Comparison of ENCODE assay signal across 1 fruit fly cellular context in the genomic region with DNA sequence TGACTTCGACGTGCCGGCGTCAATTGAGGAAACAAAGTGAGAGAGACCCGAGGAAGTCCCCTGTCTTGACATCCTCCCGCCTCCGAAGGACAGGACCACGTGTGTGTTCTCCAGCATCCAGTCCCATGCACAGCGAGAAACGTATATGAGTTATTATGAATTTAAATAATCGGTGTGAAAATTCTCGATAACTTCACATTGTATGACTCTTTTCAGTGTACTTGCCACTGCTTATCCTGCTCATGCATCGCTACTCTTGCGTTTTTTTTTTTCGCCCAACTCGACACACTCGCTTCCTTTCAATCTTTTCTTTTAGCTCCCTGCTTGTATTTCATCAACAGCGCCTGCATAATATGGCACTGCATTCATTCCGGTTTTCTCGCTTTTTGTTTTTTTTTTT.
A peak's percentile ranks its signal among the peaks of the same experiment; 100 is the strongest.
TF ChIP-seq lines count a peak whose summit lies in the region.

No protein-coding gene starts in this region.

TF ChIP-seq in whole organism, prepupa, 60 proteins besides CTCF, POLR2A, EP300 and RAD21 (continued from another document):
- TF ChIP-seq CG7368 (GFP tag; optimal IDR thresholded peaks at IDR 0.05; lab: Kevin White, UChicago): peak; percentile 50
- TF ChIP-seq CG6792 (GFP tag; optimal IDR thresholded peaks at IDR 0.05; lab: Kevin White, UChicago): peak; percentile 71
- peak; percentile 37 for TF ChIP-seq Ets96B (tag; optimal IDR thresholded peaks at IDR 0.05; lab: Kevin White, UChicago)
- peak; percentile 52 for TF ChIP-seq acj6 (GFP tag; optimal IDR thresholded peaks at IDR 0.05; lab: Kevin White, UChicago)
- TF ChIP-seq CG31627 (GFP tag; optimal IDR thresholded peaks at IDR 0.05; lab: Kevin White, UChicago): peak; percentile 39
- peak; percentile 55 for TF ChIP-seq dsx (GFP tag; optimal IDR thresholded peaks at IDR 0.05; lab: Kevin White, UChicago; ENCODE audit: poor library complexity, severe bottlenecking)
- no peak for TF ChIP-seq dac (GFP tag; optimal IDR thresholded peaks at IDR 0.05; lab: Kevin White, UChicago)
- TF ChIP-seq CG6163 (GFP tag; IDR thresholded peaks at IDR 0.05; lab: Robert Waterston, UW): peak; percentile 58; the same call in 1 of the 3 replicates
- TF ChIP-seq CG6854 (GFP tag; optimal IDR thresholded peaks at IDR 0.05; lab: Kevin White, UChicago): no peak
- TF ChIP-seq topi (GFP tag; optimal IDR thresholded peaks at IDR 0.05; lab: Kevin White, UChicago): peak; percentile 64
- peak; percentile 64 for TF ChIP-seq Sox102F (GFP tag; optimal IDR thresholded peaks at IDR 0.05; lab: Kevin White, UChicago)
- peak; percentile 58 for TF ChIP-seq Hr39 (GFP tag; optimal IDR thresholded peaks at IDR 0.05; lab: Kevin White, UChicago)
- peak; percentile 70 for TF ChIP-seq CG3919 (GFP tag; optimal IDR thresholded peaks at IDR 0.05; lab: Kevin White, UChicago)
- no peak for TF ChIP-seq CG1621 (tag; optimal IDR thresholded peaks at IDR 0.05; lab: Kevin White, UChicago)
- no peak for TF ChIP-seq CG11294 (GFP tag; IDR thresholded peaks at IDR 0.05; lab: Robert Waterston, UW)
- peak; percentile 33 for TF ChIP-seq CG3032 (tag; optimal IDR thresholded peaks at IDR 0.05; lab: Kevin White, UChicago)
- no peak for TF ChIP-seq CG4318 (GFP tag; optimal IDR thresholded peaks at IDR 0.05; lab: Kevin White, UChicago)
- TF ChIP-seq vri (GFP tag; optimal IDR thresholded peaks at IDR 0.05; lab: Kevin White, UChicago): peak; percentile 33
- peak; percentile 49 for TF ChIP-seq CG6808 (GFP tag; optimal IDR thresholded peaks at IDR 0.05; lab: Kevin White, UChicago)
- peak; percentile 62 for TF ChIP-seq CG8632 (GFP tag; optimal IDR thresholded peaks at IDR 0.05; lab: Kevin White, UChicago)
- peak; percentile 34 for TF ChIP-seq Lpt (GFP tag; optimal IDR thresholded peaks at IDR 0.05; lab: Kevin White, UChicago)
- peak; percentile 56 for TF ChIP-seq esn (GFP tag; optimal IDR thresholded peaks at IDR 0.05; lab: Kevin White, UChicago)
- TF ChIP-seq cyc (GFP tag; optimal IDR thresholded peaks at IDR 0.05; lab: Kevin White, UChicago): peak; percentile 59
- TF ChIP-seq Hr4 (GFP tag; optimal IDR thresholded peaks at IDR 0.05; lab: Kevin White, UChicago): peak; percentile 9
- no peak for TF ChIP-seq Eip93F (GFP tag; optimal IDR thresholded peaks at IDR 0.05; lab: Kevin White, UChicago)
- TF ChIP-seq Met (GFP tag; optimal IDR thresholded peaks at IDR 0.05; lab: Kevin White, UChicago): peak; percentile 70
- peak; percentile 73 for TF ChIP-seq Eip75B (GFP tag; optimal IDR thresholded peaks at IDR 0.05; lab: Kevin White, UChicago)
- TF ChIP-seq CG10631 (GFP tag; optimal IDR thresholded peaks at IDR 0.05; lab: Kevin White, UChicago): peak; percentile 48
- no peak for TF ChIP-seq fd59A (GFP tag; optimal IDR thresholded peaks at IDR 0.05; lab: Kevin White, UChicago)
- TF ChIP-seq CG10669 (GFP tag; optimal IDR thresholded peaks at IDR 0.05; lab: Kevin White, UChicago): peak; percentile 39
- peak; percentile 34 for TF ChIP-seq Sox15 (GFP tag; optimal IDR thresholded peaks at IDR 0.05; lab: Kevin White, UChicago)
- TF ChIP-seq CG11902 (GFP tag; optimal IDR thresholded peaks at IDR 0.05; lab: Kevin White, UChicago): peak; percentile 33
